Fruit fly (Drosophila melanogaster): ENCODE measurements around the gene CG14711.

Gene CG14711

dm6 chr3R:11619709-11620409, 3.3 kb upstream of the CG14711 start, which contains the start of the genes Jupiter and CG14710 (continued):
- TF ChIP-seq org-1 (GFP tag; optimal IDR thresholded peaks at IDR 0.05) (no peak), corto (GFP tag; optimal IDR thresholded peaks at IDR 0.05) (no peak), Dfd (GFP tag; optimal IDR thresholded peaks at IDR 0.05) (no peak), CG8478 (optimal IDR thresholded peaks at IDR 0.05) (no peak), mld (GFP tag; IDR thresholded peaks at IDR 0.05; ENCODE audit: partially characterized antibody) (no peak), CG32767 (GFP tag; IDR thresholded peaks at IDR 0.05) (peak; percentile 34; the same call in 1 of the 2 replicates), CG15601 (tag; optimal IDR thresholded peaks at IDR 0.05) (peak; percentile 72), sd (tag; optimal IDR thresholded peaks at IDR 0.05) (peak; percentile 60), CG11398 (GFP tag; optimal IDR thresholded peaks at IDR 0.05) (peak; percentile 4), CG1832 (GFP tag; optimal IDR thresholded peaks at IDR 0.05) (no peak), Dip2 (GFP tag; IDR thresholded peaks at IDR 0.05) (no peak), pfk (GFP tag; optimal IDR thresholded peaks at IDR 0.05) (peak; percentile 39), zfh2 (GFP tag; optimal IDR thresholded peaks at IDR 0.05) (peak; percentile 85), CrebB (tag; optimal IDR thresholded peaks at IDR 0.05) (peak; percentile 50), Med (GFP tag) (peak; percentile 97), CG17912 (GFP tag; optimal IDR thresholded peaks at IDR 0.05) (no peak), GATAe (GFP tag; conservative IDR thresholded peaks at IDR 0.05) (no peak), CG10431 (GFP tag; optimal IDR thresholded peaks at IDR 0.05) (peak; percentile 31), zfh1 (GFP tag; IDR thresholded peaks at IDR 0.05) (peak; percentile 83), Aef1 (GFP tag; IDR thresholded peaks at IDR 0.05) (peak; percentile 77), ac (GFP tag; optimal IDR thresholded peaks at IDR 0.05) (no peak), CG14667 (GFP tag; IDR thresholded peaks at IDR 0.05) (peak; percentile 53; the same call in 1 of the 2 replicates), CG6765 (GFP tag; optimal IDR thresholded peaks at IDR 0.05) (no peak), CG11723 (GFP tag; optimal IDR thresholded peaks at IDR 0.05) (peak; percentile 31), pros (GFP tag; optimal IDR thresholded peaks at IDR 0.05) (no peak), CG10979 (tag; optimal IDR thresholded peaks at IDR 0.05) (peak; percentile 30), CG9609 (GFP tag; optimal IDR thresholded peaks at IDR 0.05) (peak; percentile 77), CG12744 (GFP tag; optimal IDR thresholded peaks at IDR 0.05) (peak; percentile 58), CG4360 (GFP tag; IDR thresholded peaks at IDR 0.05) (no peak), exex (tag; optimal IDR thresholded peaks at IDR 0.05) (peak; percentile 27), CG1024 (GFP tag; IDR thresholded peaks at IDR 0.05) (peak; percentile 38; the same call in 1 of the 2 replicates), CG1603 (tag; optimal IDR thresholded peaks at IDR 0.05) (peak; percentile 77), CG34376 (GFP tag; optimal IDR thresholded peaks at IDR 0.05) (peak; percentile 63), tap (tag; optimal IDR thresholded peaks at IDR 0.05) (peak; percentile 20), CG6791 (GFP tag; IDR thresholded peaks at IDR 0.05; ENCODE audit: partially characterized antibody) (0 out of 3 replicates have a peak, but pooled peaks have one; percentile 40), bab2 (GFP tag; optimal IDR thresholded peaks at IDR 0.05) (peak; percentile 86), insv (GFP tag; optimal IDR thresholded peaks at IDR 0.05) (peak in 1 of 2 experiments; percentile 27), CG18476 (GFP tag; optimal IDR thresholded peaks at IDR 0.05) (no peak), HmgD (GFP tag; optimal IDR thresholded peaks at IDR 0.05) (peak; percentile 96), CG4404 (GFP tag; IDR thresholded peaks at IDR 0.05) (peak; percentile 57), CG14860 (GFP tag; IDR thresholded peaks at IDR 0.05; ENCODE audit: partially characterized antibody) (no peak), CG17328 (GFP tag; IDR thresholded peaks at IDR 0.05) (peak; percentile 66), ATbp (GFP tag; optimal IDR thresholded peaks at IDR 0.05) (no peak), CG33213 (GFP tag; optimal IDR thresholded peaks at IDR 0.05) (peak; percentile 97), Sry-δ (GFP tag; optimal IDR thresholded peaks at IDR 0.05) (peak; percentile 70), Scr (GFP tag; IDR thresholded peaks at IDR 0.05; ENCODE audit: partially characterized antibody) (no peak; the same call in 1 of the 2 replicates), CG32772 (GFP tag; IDR thresholded peaks at IDR 0.05) (peak; percentile 68), croc (GFP tag; conservative IDR thresholded peaks at IDR 0.05) (0 out of 3 replicates have a peak, but pooled peaks have one; percentile 42), CG16815 (GFP tag; optimal IDR thresholded peaks at IDR 0.05) (peak; percentile 36)

Data from whole organism, embryonic.